Worm (Caenorhabditis elegans) whole organism, L2 larva: Measurements from ENCODE around the gene gipc-2.

Source experiments
- C34F6.9 ChIP-seq: fragments of 150-350 bp; optimal IDR thresholded peaks from 2 replicates; lab custom pipeline; 2014; ENCODE audit warnings: missing biosample characterization, missing genetic modification characterization
- F13H6.1 ChIP-seq: sonication (generic microtip); optimal IDR thresholded peaks from 2 replicates; lab custom pipeline; 2016; ENCODE audit warnings: missing genetic modification characterization, missing compliant biosample characterization
- R02D3.7 ChIP-seq: fragments of 150-350 bp; optimal IDR thresholded peaks from 2 replicates; lab custom pipeline; 2014; ENCODE audit warnings: missing biosample characterization, missing genetic modification characterization
- ZK546.5 ChIP-seq: sonication (generic microtip); optimal IDR thresholded peaks from 2 replicates; lab custom pipeline; 2017; ENCODE audit warnings: missing biosample characterization, missing genetic modification characterization
- aly-2 ChIP-seq: fragments of 150-350 bp; optimal IDR thresholded peaks from 2 replicates; lab custom pipeline; 2014; ENCODE audit warnings: missing biosample characterization, missing genetic modification characterization
- blmp-1 ChIP-seq: sonication (generic microtip); optimal IDR thresholded peaks from 2 replicates; lab custom pipeline; 2017; ENCODE audit warnings: missing genetic modification characterization, mild to moderate bottlenecking, missing compliant biosample characterization, antibody characterized with exemption, moderate library complexity; ENCODE audit not compliant: insufficient read depth
- ceh-16 ChIP-seq: fragments of 150-350 bp; optimal IDR thresholded peaks from 2 replicates; lab custom pipeline; 2014; ENCODE audit warnings: missing biosample characterization, missing genetic modification characterization
- ceh-82 ChIP-seq: fragments of 150-350 bp; optimal IDR thresholded peaks from 2 replicates; lab custom pipeline; 2014; ENCODE audit warnings: missing biosample characterization, missing genetic modification characterization
- crh-2 ChIP-seq: sonication (generic microtip); optimal IDR thresholded peaks from 2 replicates; lab custom pipeline; 2017; ENCODE audit warnings: missing biosample characterization, missing genetic modification characterization
- dmd-4 ChIP-seq: sonication (generic microtip); optimal IDR thresholded peaks from 2 replicates; lab custom pipeline; 2017; ENCODE audit warnings: missing biosample characterization, missing genetic modification characterization
- egl-27 ChIP-seq: sonication (generic microtip); optimal IDR thresholded peaks from 3 replicates; lab custom pipeline; 2017; ENCODE audit warnings: missing biosample characterization, missing genetic modification reagents, missing genetic modification characterization
- elt-1 ChIP-seq: fragments of 150-350 bp; optimal IDR thresholded peaks from 2 replicates; lab custom pipeline; 2014; ENCODE audit warnings: missing biosample characterization, missing genetic modification characterization
- fos-1 ChIP-seq: fragments of 150-350 bp; optimal IDR thresholded peaks from 2 replicates; lab custom pipeline; 2014; ENCODE audit warnings: missing biosample characterization, missing genetic modification characterization
- gmeb-1 ChIP-seq: fragments of 150-350 bp; optimal IDR thresholded peaks from 2 replicates; lab custom pipeline; 2014; ENCODE audit warnings: missing biosample characterization, missing genetic modification characterization
- lin-11 ChIP-seq: fragments of 150-350 bp; sonication (generic microtip); optimal IDR thresholded peaks from 2 replicates; lab custom pipeline; 2014; ENCODE audit warnings: missing biosample characterization, missing genetic modification characterization, inconsistent platforms, mixed read lengths
- lin-39 ChIP-seq: fragments of 150-350 bp; optimal IDR thresholded peaks from 2 replicates; lab custom pipeline; 2014; ENCODE audit warnings: missing biosample characterization, missing genetic modification reagents, missing genetic modification characterization
- lsy-2 ChIP-seq, 2 experiments: fragments of 150-350 bp in 1 of 2; sonication (generic microtip) in 1 of 2; optimal IDR thresholded peaks; 2 replicates each; lab custom pipeline; 2014 to 2017; ENCODE audit warnings: missing biosample characterization in 2 of 2, missing genetic modification characterization in 2 of 2
- mab-5 ChIP-seq: fragments of 150-350 bp; optimal IDR thresholded peaks from 2 replicates; lab custom pipeline; 2014; ENCODE audit warnings: missing biosample characterization, missing genetic modification characterization
- mdl-1 ChIP-seq, 2 experiments: fragments of 150-350 bp in 1 of 2; sonication (generic microtip) in 1 of 2; optimal IDR thresholded peaks; 2 replicates each; lab custom pipeline; 2017; ENCODE audit warnings: missing biosample characterization in 2 of 2, missing genetic modification characterization in 2 of 2
- nhr-10 ChIP-seq: sonication (generic microtip); optimal IDR thresholded peaks from 2 replicates; lab custom pipeline; 2017; ENCODE audit warnings: missing biosample characterization, missing genetic modification characterization
- nhr-12 ChIP-seq: fragments of 150-350 bp; optimal IDR thresholded peaks from 2 replicates; lab custom pipeline; 2014; ENCODE audit warnings: missing biosample characterization, missing genetic modification characterization
- nhr-129 ChIP-seq: fragments of 150-350 bp; optimal IDR thresholded peaks from 2 replicates; lab custom pipeline; 2014; ENCODE audit warnings: missing biosample characterization, missing genetic modification characterization
- nhr-21 ChIP-seq: fragments of 150-350 bp; optimal IDR thresholded peaks from 2 replicates; lab custom pipeline; 2014; ENCODE audit warnings: missing biosample characterization, missing genetic modification characterization
- nhr-23 ChIP-seq: fragments of 150-350 bp; optimal IDR thresholded peaks from 2 replicates; lab custom pipeline; 2014; ENCODE audit warnings: missing biosample characterization, missing genetic modification reagents, missing genetic modification characterization
- nhr-237 ChIP-seq: fragments of 150-350 bp; optimal IDR thresholded peaks from 2 replicates; lab custom pipeline; 2014; ENCODE audit warnings: missing biosample characterization, missing genetic modification characterization
- nhr-25 ChIP-seq: fragments of 150-350 bp; sonication (generic microtip); optimal IDR thresholded peaks from 3 replicates; lab custom pipeline; 2014; ENCODE audit warnings: missing biosample characterization, missing genetic modification characterization
- nhr-6 ChIP-seq: fragments of 150-350 bp; optimal IDR thresholded peaks from 2 replicates; lab custom pipeline; 2014; ENCODE audit warnings: missing biosample characterization, missing genetic modification characterization
- nhr-77 ChIP-seq: fragments of 150-350 bp; optimal IDR thresholded peaks from 2 replicates; lab custom pipeline; 2014; ENCODE audit warnings: missing biosample characterization, missing genetic modification characterization
- sem-4 ChIP-seq: fragments of 150-350 bp; optimal IDR thresholded peaks from 2 replicates; lab custom pipeline; 2014; ENCODE audit warnings: missing biosample characterization, missing genetic modification reagents, missing genetic modification characterization
- skn-1 ChIP-seq: sonication (generic microtip); optimal IDR thresholded peaks from 2 replicates; lab custom pipeline; 2017; ENCODE audit warnings: missing biosample characterization, missing genetic modification characterization
- sma-3 ChIP-seq: sonication (generic microtip); optimal IDR thresholded peaks from 2 replicates; lab custom pipeline; 2016; ENCODE audit warnings: missing genetic modification reagents, missing genetic modification characterization, missing compliant biosample characterization
- unc-39 ChIP-seq: fragments of 150-350 bp; optimal IDR thresholded peaks from 2 replicates; lab custom pipeline; 2014; ENCODE audit warnings: missing biosample characterization, missing genetic modification characterization
- unc-55 ChIP-seq: fragments of 150-350 bp; sonication (generic microtip); optimal IDR thresholded peaks from 3 replicates; lab custom pipeline; 2014; ENCODE audit warnings: missing biosample characterization, missing genetic modification reagents, missing genetic modification characterization
- unc-62 ChIP-seq: fragments of 150-350 bp; optimal IDR thresholded peaks from 2 replicates; lab custom pipeline; 2014; ENCODE audit warnings: missing biosample characterization, missing genetic modification reagents, missing genetic modification characterization
- zag-1 ChIP-seq: fragments of 150-350 bp; optimal IDR thresholded peaks from 2 replicates; lab custom pipeline; 2014; ENCODE audit warnings: missing biosample characterization, missing genetic modification characterization
- ztf-11 ChIP-seq: sonication (generic microtip); optimal IDR thresholded peaks from 2 replicates; lab custom pipeline; 2017; ENCODE audit warnings: missing biosample characterization, missing genetic modification characterization

The gipc-2 gene

ce11 chrIV:10017633-10018032 lies 9.8 kb downstream of the gipc-2 start, which contains the start of gene F44D12.2:
TSS of gene F44D12.2 (minus strand) at chrIV:10017733.
- no peak for TF ChIP-seq C34F6.9 (tag; lab: Kevin White, UChicago)
- TF ChIP-seq nhr-129, result no peak
- TF ChIP-seq unc-62 (GFP tag; lab: Kevin White, UChicago), result no peak
- no peak for TF ChIP-seq nhr-12 (tag; lab: Kevin White, UChicago)
- TF ChIP-seq egl-27, result no peak
- TF ChIP-seq fos-1, result peak; percentile 7
- no peak for TF ChIP-seq mdl-1 (tag; optimal IDR thresholded peaks at IDR 0.05; lab: Kevin White, UChicago)
- TF ChIP-seq unc-39 (tag; lab: Kevin White, UChicago), result no peak

- TF ChIP-seq gmeb-1 (no peak), mab-5 (no peak), mdl-1 (tag; optimal IDR thresholded peaks at IDR 0.05; lab: Kevin White, UChicago) (no peak), aly-2 (tag; lab: Kevin White, UChicago) (no peak), nhr-129 (no peak), blmp-1 (tag; lab: Kevin White, UChicago) (no peak), nhr-10 (no peak), nhr-23 (tag; lab: Kevin White, UChicago) (no peak), elt-1 (tag; lab: Kevin White, UChicago) (no peak), lin-39 (tag; lab: Kevin White, UChicago) (no peak), unc-55 (no peak), ceh-82 (tag; lab: Kevin White, UChicago) (no peak), sem-4 (tag; lab: Kevin White, UChicago) (no peak), R02D3.7 (tag; lab: Kevin White, UChicago) (no peak), nhr-77 (tag; lab: Kevin White, UChicago) (no peak), ZK546.5 (tag; lab: Kevin White, UChicago) (no peak)
- TF ChIP-seq, all 48 proteins: peak for 0
These were observed 10.5 kb downstream of the gipc-2 start, which contains the start of gene ent-7 for ce11 chrIV:10016977-10017376. TSS of gene ent-7 (plus strand) at chrIV:10017277.

- TF ChIP-seq nhr-25 (tag; lab: Kevin White, UChicago), result peak; percentile 17
- no peak for TF ChIP-seq mab-5
These were observed 17.9 kb downstream of the gipc-2 start, which contains the start of gene magu-4 for ce11 chrIV:10009536-10009935. TSS of gene magu-4 (plus strand) at chrIV:10009753.

- peak; percentile 64 for TF ChIP-seq nhr-21 (tag; lab: Kevin White, UChicago)
- TF ChIP-seq ceh-82 (tag; lab: Kevin White, UChicago), result no peak
- TF ChIP-seq lin-11 (tag; lab: Kevin White, UChicago), result no peak
- no peak for TF ChIP-seq ZK546.5 (tag; lab: Kevin White, UChicago)
- TF ChIP-seq ztf-11 (tag; lab: Kevin White, UChicago), result no peak
- no peak for TF ChIP-seq elt-1 (tag; lab: Kevin White, UChicago)
- peak; percentile 93 for TF ChIP-seq blmp-1 (tag; lab: Kevin White, UChicago)
- TF ChIP-seq lin-39 (tag; lab: Kevin White, UChicago), result no peak
- TF ChIP-seq nhr-25 (tag; lab: Kevin White, UChicago), result peak; percentile 60
- no peak for TF ChIP-seq unc-39 (tag; lab: Kevin White, UChicago)
- TF ChIP-seq zag-1, result no peak
- no peak for TF ChIP-seq R02D3.7 (tag; lab: Kevin White, UChicago)
- no peak for TF ChIP-seq unc-62 (GFP tag; lab: Kevin White, UChicago)
- TF ChIP-seq C34F6.9 (tag; lab: Kevin White, UChicago), result peak; percentile 8
- no peak for TF ChIP-seq ceh-16
- no peak for TF ChIP-seq skn-1 (tag; lab: Kevin White, UChicago)
- peak in 1 of 2 experiments; percentile 9 for TF ChIP-seq lsy-2 (tag; optimal IDR thresholded peaks at IDR 0.05; lab: Kevin White, UChicago)
- peak; percentile 60 for TF ChIP-seq crh-2
- TF ChIP-seq mdl-1 (tag; optimal IDR thresholded peaks at IDR 0.05; lab: Kevin White, UChicago), result peak in 1 of 2 experiments; percentile 19
- TF ChIP-seq sma-3, result peak; percentile 37
- no peak for TF ChIP-seq nhr-6 (tag; lab: Kevin White, UChicago)
- TF ChIP-seq F13H6.1 (tag; lab: Kevin White, UChicago), result peak; percentile 43
- no peak for TF ChIP-seq nhr-12 (tag; lab: Kevin White, UChicago)
- peak; percentile 11 for TF ChIP-seq nhr-129
- TF ChIP-seq sem-4 (tag; lab: Kevin White, UChicago), result no peak
- no peak for TF ChIP-seq nhr-237 (tag; lab: Kevin White, UChicago)
- no peak for TF ChIP-seq dmd-4
- TF ChIP-seq fos-1, result peak; percentile 46
These were observed 19.7 kb downstream of the gipc-2 start for ce11 chrIV:10007758-10008157.
